Worm (Caenorhabditis elegans) whole organism, L4/young adult: ENCODE results near the gene C12D5.3.

Experiments
- W03F9.2 ChIP-seq: fragments of 150-350 bp; optimal IDR thresholded peaks from 2 replicates; lab custom pipeline; 2014; ENCODE audit warnings: missing biosample characterization, missing genetic modification characterization
- dao-5 ChIP-seq: sonication (generic microtip); optimal IDR thresholded peaks from 2 replicates; lab custom pipeline; 2016; ENCODE audit warnings: missing genotype, missing genetic modification characterization, moderate library complexity, missing compliant biosample characterization
- him-1 ChIP-seq: sonication (generic microtip); optimal IDR thresholded peaks from 2 replicates; lab custom pipeline; 2016; ENCODE audit warnings: missing genotype, missing genetic modification reagents, missing genetic modification characterization, missing compliant biosample characterization

DNA sequence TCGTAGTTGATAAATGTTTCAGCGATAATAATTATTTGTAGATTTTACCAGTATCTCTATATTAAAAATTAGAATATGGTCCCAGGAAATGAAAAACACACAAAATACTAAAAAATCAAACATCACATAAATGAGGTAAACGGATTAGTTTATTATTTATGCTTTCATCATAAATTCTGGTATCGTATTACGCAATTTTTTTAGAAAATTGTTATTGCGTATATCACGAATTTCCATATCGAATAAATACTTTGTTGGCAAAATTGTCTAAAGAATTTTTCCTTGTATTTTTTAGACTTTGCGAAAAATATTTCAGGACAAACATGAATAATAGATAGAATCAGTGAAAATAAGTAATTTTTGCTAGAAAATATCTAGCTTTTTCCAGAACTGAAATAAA lies 50.2 kb downstream of the C12D5.3 start:
- no peak for TF ChIP-seq dao-5
- no peak for TF ChIP-seq W03F9.2 (tag; lab: Kevin White, UChicago)
- TF ChIP-seq him-1 (tag; lab: Kevin White, UChicago): no peak
